Fruit fly (Drosophila melanogaster) whole organism, embryonic: ENCODE measurements around the gene CG14400.

ENCODE experiments used
- Ada2b ChIP-seq: fragments of 200-800 bp; sonication (Bioruptor generic); IDR thresholded peaks from 2 replicates; pipeline ENCODE4 v1.3.6; 2022; ENCODE audit warnings: missing biosample characterization, missing genetic modification characterization
- Bgb ChIP-seq: fragments of 200-800 bp; sonication (Bioruptor generic); IDR thresholded peaks from 2 replicates; pipeline ENCODE4 v1.3.6; 2022; ENCODE audit warnings: missing biosample characterization, missing genetic modification characterization; ENCODE audit not compliant: partially characterized antibody
- C15 ChIP-seq: fragments of 200-800 bp; sonication (Bioruptor generic); IDR thresholded peaks from 3 replicates; pipeline ENCODE4 v1.3.6; 2022; ENCODE audit warnings: missing biosample characterization, missing genetic modification characterization
- CG10267 ChIP-seq: fragments of 200-800 bp; sonication (Bioruptor generic); optimal IDR thresholded peaks from 2 replicates; lab custom pipeline; 2018; ENCODE audit warnings: missing biosample characterization, mild to moderate bottlenecking, missing genetic modification characterization, moderate library complexity
- CG10321 ChIP-seq: fragments of 200-800 bp; sonication (Bioruptor generic); IDR thresholded peaks from 2 replicates; pipeline ENCODE4 v1.3.6; 2022; ENCODE audit warnings: missing biosample characterization, missing genetic modification characterization
- CG10431 ChIP-seq: fragments of 200-800 bp; sonication (Bioruptor generic); optimal IDR thresholded peaks from 3 replicates; lab custom pipeline; 2018; ENCODE audit warnings: missing biosample characterization, mild to moderate bottlenecking, missing genetic modification characterization
- CG10565 ChIP-seq: fragments of 200-800 bp; sonication (Bioruptor generic); optimal IDR thresholded peaks from 3 replicates; lab custom pipeline; 2016; ENCODE audit warnings: missing biosample characterization, mild to moderate bottlenecking, missing genetic modification characterization
- CG10979 ChIP-seq: fragments of 200-800 bp; sonication (Bioruptor generic); optimal IDR thresholded peaks from 2 replicates; lab custom pipeline; 2018; ENCODE audit warnings: missing biosample characterization, mild to moderate bottlenecking, missing genetic modification characterization, moderate library complexity
- CG14014 ChIP-seq: fragments of 200-800 bp; sonication (Bioruptor generic); IDR thresholded peaks from 2 replicates; pipeline ENCODE4 v1.3.6; 2022; ENCODE audit warnings: missing biosample characterization, missing genetic modification characterization
- CG14050 ChIP-seq: fragments of 200-800 bp; sonication (Bioruptor generic); IDR thresholded peaks from 3 replicates; pipeline ENCODE4 v1.3.6; 2022; ENCODE audit warnings: missing biosample characterization, missing genetic modification characterization
- CG16813 ChIP-seq: fragments of 200-800 bp; sonication (Bioruptor generic); IDR thresholded peaks from 3 replicates; pipeline ENCODE4 v1.3.6; 2022; ENCODE audit warnings: missing biosample characterization, missing genetic modification characterization; ENCODE audit not compliant: partially characterized antibody
- CG17328 ChIP-seq: fragments of 200-800 bp; sonication (Bioruptor generic); IDR thresholded peaks from 2 replicates; pipeline ENCODE4 v1.3.6; 2022; ENCODE audit warnings: missing biosample characterization, missing genetic modification characterization
- CG17568 ChIP-seq: fragments of 200-800 bp; sonication (Bioruptor generic); optimal IDR thresholded peaks from 2 replicates; lab custom pipeline; 2018; ENCODE audit warnings: missing biosample characterization, mild to moderate bottlenecking, missing genetic modification characterization, moderate library complexity
- CG18011 ChIP-seq: fragments of 200-800 bp; sonication (Bioruptor generic); optimal IDR thresholded peaks from 2 replicates; lab custom pipeline; 2017; ENCODE audit warnings: missing biosample characterization, missing genetic modification characterization, mild to moderate bottlenecking, moderate library complexity, missing genotype
- CG2199 ChIP-seq: fragments of 200-800 bp; sonication (Bioruptor generic); IDR thresholded peaks from 3 replicates; pipeline ENCODE4 v1.3.6; 2022; ENCODE audit warnings: missing biosample characterization, missing genetic modification characterization
- CG4854 ChIP-seq: fragments of 200-800 bp; sonication (Bioruptor generic); optimal IDR thresholded peaks from 2 replicates; lab custom pipeline; 2016; ENCODE audit warnings: missing biosample characterization, missing genetic modification characterization, inconsistent platforms
- CG6175 ChIP-seq: fragments of 200-800 bp; sonication (Bioruptor generic); IDR thresholded peaks from 3 replicates; pipeline ENCODE4 v1.3.6; 2022; ENCODE audit warnings: missing biosample characterization, missing genetic modification characterization
- CG6654 ChIP-seq: fragments of 200-800 bp; sonication (Bioruptor generic); optimal IDR thresholded peaks from 2 replicates; lab custom pipeline; 2017; ENCODE audit warnings: missing biosample characterization, mild to moderate bottlenecking, missing genetic modification characterization
- CG7987 ChIP-seq: fragments of 200-800 bp; sonication (Bioruptor generic); optimal IDR thresholded peaks from 2 replicates; lab custom pipeline; 2018; ENCODE audit warnings: missing biosample characterization, mild to moderate bottlenecking, missing genetic modification characterization, moderate library complexity
- CG8359 ChIP-seq: fragments of 200-800 bp; sonication (Bioruptor generic); optimal IDR thresholded peaks from 2 replicates; lab custom pipeline; 2017; ENCODE audit warnings: missing biosample characterization, mild to moderate bottlenecking, missing genetic modification characterization, borderline replicate concordance
- CG9797 ChIP-seq: fragments of 200-800 bp; sonication (Bioruptor generic); optimal IDR thresholded peaks from 3 replicates; lab custom pipeline; 2018; ENCODE audit warnings: missing biosample characterization, mild to moderate bottlenecking, missing genetic modification characterization
- D19A ChIP-seq: fragments of 200-800 bp; optimal IDR thresholded peaks from 3 replicates; lab custom pipeline; 2019; ENCODE audit warnings: missing biosample characterization, mild to moderate bottlenecking, missing genetic modification characterization, moderate library complexity
- Dbx ChIP-seq: fragments of 200-800 bp; sonication (Bioruptor generic); IDR thresholded peaks from 3 replicates; pipeline ENCODE4 v1.3.6; 2022; ENCODE audit warnings: missing biosample characterization, missing genetic modification characterization
- Eip74EF ChIP-seq, 2 experiments: fragments of 200-800 bp in 1 of 2; fragments of >200 bp in 1 of 2; sonication (Bioruptor generic) in 1 of 2; optimal IDR thresholded peaks; 2 replicates each; lab custom pipeline; 2017 to 2019; ENCODE audit warnings: missing biosample characterization in 2 of 2, missing genetic modification characterization in 2 of 2, mild to moderate bottlenecking in 1 of 2, moderate library complexity in 1 of 2
- Fer2 ChIP-seq: fragments of 200-800 bp; sonication (Bioruptor generic); optimal IDR thresholded peaks from 2 replicates; lab custom pipeline; 2018; ENCODE audit warnings: missing biosample characterization, mild to moderate bottlenecking, missing genetic modification characterization, moderate library complexity
- Gsc ChIP-seq: fragments of 200-800 bp; sonication (Bioruptor generic); IDR thresholded peaks from 2 replicates; pipeline ENCODE4 v1.3.6; 2022; ENCODE audit warnings: missing biosample characterization, missing genetic modification characterization
- Gug ChIP-seq: fragments of 200-800 bp; sonication (Bioruptor generic); IDR thresholded peaks from 4 replicates; pipeline ENCODE4 v1.3.6; 2022; ENCODE audit warnings: missing biosample characterization, missing genetic modification characterization
- HLHmδ ChIP-seq: fragments of 200-800 bp; sonication (Bioruptor generic); optimal IDR thresholded peaks from 2 replicates; lab custom pipeline; 2018; ENCODE audit warnings: missing biosample characterization, mild to moderate bottlenecking, missing genetic modification characterization, moderate library complexity
- Hmr ChIP-seq: fragments of 200-800 bp; sonication (Bioruptor generic); optimal IDR thresholded peaks from 3 replicates; lab custom pipeline; 2017; ENCODE audit warnings: mild to moderate bottlenecking, missing biosample characterization, missing genetic modification reagents, missing genetic modification characterization
- MESR4 ChIP-seq: fragments of 200-800 bp; sonication (Bioruptor generic); optimal IDR thresholded peaks from 2 replicates; lab custom pipeline; 2018; ENCODE audit warnings: missing biosample characterization, mild to moderate bottlenecking, missing genetic modification characterization, moderate library complexity
- Meics ChIP-seq: fragments of 200-800 bp; sonication (Bioruptor generic); optimal IDR thresholded peaks from 2 replicates; lab custom pipeline; 2017; ENCODE audit warnings: missing biosample characterization, mild to moderate bottlenecking, missing genetic modification characterization
- Myb ChIP-seq: fragments of 200-800 bp; sonication (Bioruptor generic); optimal IDR thresholded peaks from 2 replicates; lab custom pipeline; 2016; ENCODE audit warnings: missing biosample characterization, missing genetic modification characterization
- NC2α ChIP-seq: fragments of 200-800 bp; sonication (Bioruptor generic); optimal IDR thresholded peaks from 2 replicates; lab custom pipeline; 2016; ENCODE audit warnings: missing biosample characterization, missing genetic modification characterization
- Sry-β ChIP-seq: fragments of 200-800 bp; sonication (Bioruptor generic); optimal IDR thresholded peaks from 2 replicates; lab custom pipeline; 2018; ENCODE audit warnings: missing biosample characterization, mild to moderate bottlenecking, missing genetic modification characterization, moderate library complexity
- bigmax ChIP-seq: fragments of 200-800 bp; sonication (Bioruptor generic); optimal IDR thresholded peaks from 2 replicates; lab custom pipeline; 2018; ENCODE audit warnings: missing biosample characterization, mild to moderate bottlenecking, missing genetic modification characterization
- caup ChIP-seq: fragments of 200-800 bp; sonication (Bioruptor generic); optimal IDR thresholded peaks from 3 replicates; lab custom pipeline; 2017; ENCODE audit warnings: missing biosample characterization, mild to moderate bottlenecking, missing genetic modification characterization, moderate library complexity; ENCODE audit not compliant: severe bottlenecking
- dpn ChIP-seq, 2 experiments: fragments of 200-800 bp; sonication (Bioruptor generic); optimal IDR thresholded peaks; 3 replicates each; lab custom pipeline; 2016; ENCODE audit warnings: missing biosample characterization in 2 of 2, missing genetic modification characterization in 2 of 2
- fd102C ChIP-seq: fragments of 200-800 bp; sonication (Bioruptor generic); optimal IDR thresholded peaks from 2 replicates; lab custom pipeline; 2018; ENCODE audit warnings: missing biosample characterization, mild to moderate bottlenecking, missing genetic modification characterization, moderate library complexity
- fd3F ChIP-seq: fragments of 200-800 bp; sonication (Bioruptor generic); optimal IDR thresholded peaks from 2 replicates; lab custom pipeline; 2018; ENCODE audit warnings: missing biosample characterization, mild to moderate bottlenecking, missing genetic modification characterization, moderate library complexity
- fru ChIP-seq: fragments of >200 bp; optimal IDR thresholded peaks from 2 replicates; lab custom pipeline; 2017
- grau ChIP-seq: fragments of 200-800 bp; optimal IDR thresholded peaks from 3 replicates; lab custom pipeline; 2019; ENCODE audit warnings: missing biosample characterization, mild to moderate bottlenecking, missing genetic modification characterization, moderate library complexity
- gsb-n ChIP-seq: fragments of 200-800 bp; sonication (Bioruptor generic); optimal IDR thresholded peaks from 3 replicates; lab custom pipeline; 2018; ENCODE audit warnings: missing biosample characterization, mild to moderate bottlenecking, missing genetic modification characterization
- inv ChIP-seq: fragments of 200-800 bp; sonication (Bioruptor generic); IDR thresholded peaks from 2 replicates; pipeline ENCODE4 v1.3.6; 2022; ENCODE audit warnings: missing biosample characterization, missing genetic modification characterization; ENCODE audit not compliant: partially characterized antibody
- lov ChIP-seq, 2 experiments: fragments of 200-800 bp in 1 of 2; fragments of >200 bp in 1 of 2; sonication (Bioruptor generic) in 1 of 2; IDR thresholded peaks in 1 of 2; optimal IDR thresholded peaks in 1 of 2; 2 replicates in 1 of 2; 3 replicates in 1 of 2; pipeline versions ENCODE4 v1.3.6 to Lab custom; 2017 to 2022; ENCODE audit warnings: missing biosample characterization in 1 of 2, missing genetic modification characterization in 1 of 2
- otp ChIP-seq: fragments of 200-800 bp; sonication (Bioruptor generic); IDR thresholded peaks from 3 replicates; pipeline ENCODE4, ENCODE4 v1.3.6; 2022; ENCODE audit warnings: missing biosample characterization, missing genetic modification characterization
- pho ChIP-seq: fragments of 200-800 bp; sonication (Bioruptor generic); optimal IDR thresholded peaks from 2 replicates; lab custom pipeline; 2016; ENCODE audit warnings: missing biosample characterization, missing genetic modification characterization
- salm ChIP-seq: fragments of 200-800 bp; sonication (Bioruptor generic); optimal IDR thresholded peaks from 2 replicates; lab custom pipeline; 2018; ENCODE audit warnings: missing biosample characterization, mild to moderate bottlenecking, missing genetic modification characterization
- zf30C ChIP-seq: fragments of 200-800 bp; sonication (Bioruptor generic); optimal IDR thresholded peaks from 3 replicates; lab custom pipeline; 2018; ENCODE audit warnings: missing biosample characterization, mild to moderate bottlenecking, missing genetic modification characterization

CG14400 gene

DNA sequence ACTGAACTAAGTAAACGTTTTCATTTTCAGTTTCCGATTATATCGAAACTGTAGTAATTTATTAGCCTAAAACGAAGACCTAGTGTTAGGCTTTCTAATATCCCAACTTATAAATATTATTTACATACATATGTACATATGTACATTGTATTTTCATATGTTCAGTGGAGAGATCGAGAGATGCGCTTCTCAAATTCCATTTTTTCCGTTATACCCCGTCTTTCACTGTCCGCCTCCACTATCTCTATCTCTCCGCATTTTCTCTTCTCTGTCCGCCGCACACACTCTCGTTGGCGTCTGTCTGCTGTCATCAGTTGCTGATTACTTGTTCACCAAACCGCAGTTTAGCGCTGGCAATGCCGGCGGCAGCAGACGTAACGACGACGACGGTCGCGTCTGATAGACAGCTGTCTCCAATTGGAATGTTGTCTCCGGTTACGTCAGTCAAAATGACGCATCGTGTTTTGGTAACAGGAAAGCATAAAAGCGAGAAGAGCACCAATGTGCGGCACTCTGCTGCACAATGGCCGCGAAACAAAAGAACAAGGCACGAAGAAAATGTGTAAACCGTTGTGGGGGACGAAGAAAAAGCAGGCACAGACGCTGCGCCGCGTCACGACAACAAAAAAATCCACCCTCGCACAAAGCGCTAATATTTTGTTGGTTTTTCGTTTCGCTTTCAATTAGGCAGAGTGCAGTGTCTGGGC, 35.0 kb downstream of the CG14400 start, which contains the start of gene CG9331 (continued):
- TF ChIP-seq gsb-n (no peak), CG10979 (tag; lab: Kevin White, UChicago) (no peak), CG10565 (GFP tag; lab: Kevin White, UChicago) (no peak), MESR4 (no peak), CG17568 (GFP tag; lab: Kevin White, UChicago) (no peak), grau (peak; percentile 54), Myb (GFP tag; lab: Kevin White, UChicago) (no peak), CG18011 (no peak), zf30C (GFP tag; lab: Kevin White, UChicago) (peak; percentile 3), CG8359 (GFP tag; lab: Kevin White, UChicago) (no peak), C15 (GFP tag; lab: Robert Waterston, UW) (no peak), CG9797 (no peak), dpn (GFP tag; optimal IDR thresholded peaks at IDR 0.05; lab: Kevin White, UChicago) (no peak), Dbx (GFP tag; lab: Robert Waterston, UW) (no peak), Sry-β (GFP tag; lab: Kevin White, UChicago) (no peak), Bgb (GFP tag; lab: Robert Waterston, UW) (peak; percentile 53; the same call in 1 of the 2 replicates), otp (GFP tag; lab: Robert Waterston, UW) (0 out of 3 replicates have a peak, but pooled peaks have one; percentile 30), NC2α (GFP tag; lab: Kevin White, UChicago) (no peak), fd102C (GFP tag; lab: Kevin White, UChicago) (no peak), CG10431 (GFP tag; lab: Kevin White, UChicago) (no peak), CG6654 (GFP tag; lab: Kevin White, UChicago) (no peak), Gug (GFP tag; lab: Robert Waterston, UW) (no peak), D19A (tag; lab: Kevin White, UChicago) (no peak), CG14050 (GFP tag; lab: Robert Waterston, UW) (no peak), bigmax (GFP tag; lab: Kevin White, UChicago) (no peak), CG4854 (GFP tag; lab: Kevin White, UChicago) (no peak), CG17328 (GFP tag; lab: Robert Waterston, UW) (no peak), CG6175 (peak; percentile 58; the same call in 1 of the 3 replicates), CG2199 (GFP tag; lab: Robert Waterston, UW) (0 out of 3 replicates have a peak, but pooled peaks have one; percentile 44), CG7987 (GFP tag; lab: Kevin White, UChicago) (no peak), caup (no peak), fd3F (GFP tag; lab: Kevin White, UChicago) (no peak), CG10267 (tag; lab: Kevin White, UChicago) (no peak), Gsc (no peak), Ada2b (no peak), Meics (GFP tag; lab: Kevin White, UChicago) (no peak), CG16813 (GFP tag; lab: Robert Waterston, UW) (peak; percentile 40; the same call in 1 of the 3 replicates), Fer2 (tag; lab: Kevin White, UChicago) (no peak), CG10321 (GFP tag; lab: Robert Waterston, UW) (no peak), CG14014 (GFP tag; lab: Robert Waterston, UW) (no peak), HLHmδ (GFP tag; lab: Kevin White, UChicago) (peak; percentile 61), inv (no peak), pho (GFP tag; lab: Kevin White, UChicago) (no peak), lov (optimal IDR thresholded peaks at IDR 0.05; lab: Kevin White, UChicago) (no peak), lov (GFP tag; IDR thresholded peaks at IDR 0.05; lab: Robert Waterston, UW) (no peak), salm (tag; lab: Kevin White, UChicago) (no peak), Eip74EF (GFP tag; optimal IDR thresholded peaks at IDR 0.05; lab: Kevin White, UChicago) (no peak), Hmr (GFP tag; lab: Kevin White, UChicago) (peak; percentile 5), fru (lab: Kevin White, UChicago) (no peak)
